Worm (Caenorhabditis elegans) whole organism, L1 larva: Measurements from ENCODE around the gene txt-9.

Source experiments
- C16A3.4 ChIP-seq: fragments of 150-350 bp; optimal IDR thresholded peaks from 2 replicates; lab custom pipeline; 2014; ENCODE audit warnings: missing biosample characterization, missing genetic modification characterization
- Y116A8C.19 ChIP-seq: sonication (generic microtip); optimal IDR thresholded peaks from 2 replicates; lab custom pipeline; 2016; ENCODE audit warnings: missing compliant biosample characterization, missing genetic modification characterization, borderline replicate concordance
- aly-2 ChIP-seq: fragments of 150-350 bp; optimal IDR thresholded peaks from 2 replicates; lab custom pipeline; 2014; ENCODE audit warnings: missing biosample characterization, missing genetic modification characterization
- ama-1 ChIP-seq: fragments of 150-350 bp; optimal IDR thresholded peaks from 2 replicates; lab custom pipeline; 2014
- blmp-1 ChIP-seq: fragments of 150-350 bp; optimal IDR thresholded peaks from 2 replicates; lab custom pipeline; 2014; ENCODE audit warnings: missing biosample characterization, missing genetic modification characterization
- ceh-8 ChIP-seq: fragments of 200-800 bp; sonication (Bioruptor generic); optimal IDR thresholded peaks from 2 replicates; lab custom pipeline; 2018; ENCODE audit warnings: mild to moderate bottlenecking, missing genetic modification characterization, moderate library complexity, missing compliant biosample characterization
- ceh-82 ChIP-seq, 3 experiments: fragments of 150-350 bp in 1 of 3; sonication (generic microtip) in 2 of 3; optimal IDR thresholded peaks; 2 replicates each; lab custom pipeline; 2014 to 2017; ENCODE audit warnings: missing biosample characterization in 3 of 3, missing genetic modification characterization in 3 of 3
- ces-1 ChIP-seq: fragments of 150-350 bp; optimal IDR thresholded peaks from 2 replicates; lab custom pipeline; 2014; ENCODE audit warnings: missing biosample characterization, missing genetic modification reagents, missing genetic modification characterization
- dsc-1 ChIP-seq: sonication (generic microtip); optimal IDR thresholded peaks from 2 replicates; lab custom pipeline; 2016; ENCODE audit warnings: mild to moderate bottlenecking, missing genetic modification characterization, missing compliant biosample characterization
- efl-1 ChIP-seq, 4 experiments: fragments of 150-350 bp; optimal IDR thresholded peaks in 3 of 4; peaks in 1 of 4; 1 replicate in 1 of 4; 2 replicates in 3 of 4; lab custom pipeline; 2014; ENCODE audit warnings: missing biosample characterization in 2 of 4, missing genetic modification characterization in 2 of 4, missing genetic modification reagents in 2 of 4
- egl-27 ChIP-seq, 2 experiments: fragments of 150-350 bp in 1 of 2; sonication (generic microtip); optimal IDR thresholded peaks; 3 replicates each; lab custom pipeline; 2017 to 2018; ENCODE audit warnings: missing biosample characterization in 2 of 2, missing genetic modification characterization in 2 of 2, missing genetic modification reagents in 2 of 2
- elt-2 ChIP-seq: sonication (generic microtip); optimal IDR thresholded peaks from 2 replicates; lab custom pipeline; 2016; ENCODE audit warnings: missing genetic modification characterization, mild to moderate bottlenecking, inconsistent platforms, missing compliant biosample characterization, missing genetic modification reagents
- elt-3 ChIP-seq, 6 experiments: fragments of 150-350 bp in 1 of 6; sonication (generic microtip); optimal IDR thresholded peaks; 2 replicates each; lab custom pipeline; 2017 to 2018; ENCODE audit warnings: missing biosample characterization in 6 of 6, missing genetic modification characterization in 6 of 6, inconsistent platforms in 1 of 6
- ets-5 ChIP-seq: fragments of 200-800 bp; sonication (Bioruptor generic); IDR thresholded peaks from 2 replicates; pipeline ENCODE4 v1.3.6; 2022; ENCODE audit warnings: missing genetic modification characterization, missing compliant biosample characterization
- fkh-4 ChIP-seq: sonication (generic microtip); optimal IDR thresholded peaks from 2 replicates; lab custom pipeline; 2016; ENCODE audit warnings: missing compliant biosample characterization, missing genetic modification characterization, borderline replicate concordance
- fkh-8 ChIP-seq: sonication (generic microtip); optimal IDR thresholded peaks from 2 replicates; lab custom pipeline; 2016; ENCODE audit warnings: mild to moderate bottlenecking, missing genetic modification characterization, missing compliant biosample characterization
- fos-1 ChIP-seq: fragments of 150-350 bp; optimal IDR thresholded peaks from 2 replicates; lab custom pipeline; 2014; ENCODE audit warnings: missing biosample characterization, missing genetic modification characterization
- grh-1 ChIP-seq: fragments of 200-800 bp; sonication (Bioruptor generic); IDR thresholded peaks from 2 replicates; pipeline ENCODE4 v1.3.6; 2022; ENCODE audit warnings: missing genetic modification reagents, missing genetic modification characterization, missing compliant biosample characterization
- hpl-2 ChIP-seq: fragments of 150-350 bp; optimal IDR thresholded peaks from 2 replicates; lab custom pipeline; 2014; ENCODE audit warnings: missing biosample characterization, missing genetic modification reagents, missing genetic modification characterization
- irx-1 ChIP-seq: sonication (generic microtip); optimal IDR thresholded peaks from 2 replicates; lab custom pipeline; 2016; ENCODE audit warnings: missing genetic modification characterization, missing compliant biosample characterization
- isw-1 ChIP-seq: fragments of 200-800 bp; sonication (Bioruptor generic); IDR thresholded peaks from 2 replicates; pipeline ENCODE4 v1.3.6; 2022; ENCODE audit warnings: missing genetic modification characterization, missing compliant biosample characterization
- jun-1 ChIP-seq: fragments of 150-350 bp; optimal IDR thresholded peaks from 2 replicates; lab custom pipeline; 2014; ENCODE audit warnings: missing biosample characterization, missing genetic modification reagents, missing genetic modification characterization
- lin-15B ChIP-seq: fragments of 150-350 bp; sonication (generic microtip); optimal IDR thresholded peaks from 3 replicates; lab custom pipeline; 2014; ENCODE audit warnings: missing biosample characterization, missing genetic modification characterization
- lin-35 ChIP-seq, 2 experiments: fragments of 150-350 bp; optimal IDR thresholded peaks; 2 replicates each; lab custom pipeline; 2014; ENCODE audit warnings: missing biosample characterization in 2 of 2, missing genetic modification characterization in 2 of 2, missing genetic modification reagents in 2 of 2
- lin-39 ChIP-seq: fragments of 150-350 bp; optimal IDR thresholded peaks from 2 replicates; lab custom pipeline; 2014; ENCODE audit warnings: missing biosample characterization, missing genetic modification reagents, missing genetic modification characterization
- lir-3 ChIP-seq: sonication (generic microtip); optimal IDR thresholded peaks from 2 replicates; lab custom pipeline; 2016; ENCODE audit warnings: mild to moderate bottlenecking, missing genetic modification characterization, moderate library complexity, missing compliant biosample characterization; ENCODE audit not compliant: poor library complexity
- mdl-1 ChIP-seq, 2 experiments: fragments of 150-350 bp; optimal IDR thresholded peaks; 2 replicates each; lab custom pipeline; 2014 to 2017; ENCODE audit warnings: missing biosample characterization in 2 of 2, missing genetic modification characterization in 2 of 2, inconsistent platforms in 1 of 2
- mef-2 ChIP-seq: fragments of 150-350 bp; optimal IDR thresholded peaks from 2 replicates; lab custom pipeline; 2014; ENCODE audit warnings: missing biosample characterization, missing genetic modification characterization
- nhr-19 ChIP-seq: fragments of 200-800 bp; sonication (Bioruptor generic); conservative IDR thresholded peaks from 2 replicates; pipeline ENCODE4 v1.3.6; 2022; ENCODE audit warnings: missing genetic modification characterization, missing compliant biosample characterization
- nhr-28 ChIP-seq: fragments of 150-350 bp; optimal IDR thresholded peaks from 2 replicates; lab custom pipeline; 2014; ENCODE audit warnings: missing biosample characterization, missing genetic modification characterization
- nhr-76 ChIP-seq: sonication (generic microtip); optimal IDR thresholded peaks from 2 replicates; lab custom pipeline; 2017; ENCODE audit warnings: missing biosample characterization, missing genetic modification characterization
- nhr-85 ChIP-seq: sonication (generic microtip); peaks from one replicate; lab custom pipeline; 2016; ENCODE audit warnings: missing genetic modification characterization, inconsistent platforms, missing compliant biosample characterization
- nhr-90 ChIP-seq: sonication (generic microtip); optimal IDR thresholded peaks from 2 replicates; lab custom pipeline; 2016; ENCODE audit warnings: mild to moderate bottlenecking, missing genetic modification characterization, missing compliant biosample characterization; ENCODE audit not compliant: poor library complexity
- pag-3 ChIP-seq: sonication (generic microtip); optimal IDR thresholded peaks from 2 replicates; lab custom pipeline; 2017; ENCODE audit warnings: missing genetic modification characterization, mild to moderate bottlenecking, missing compliant biosample characterization, antibody characterized with exemption, borderline replicate concordance; ENCODE audit not compliant: insufficient read depth
- pax-3 ChIP-seq: fragments of 200-800 bp; sonication (Bioruptor generic); optimal IDR thresholded peaks from 2 replicates; lab custom pipeline; 2018; ENCODE audit warnings: mild to moderate bottlenecking, missing genetic modification characterization, moderate library complexity, missing compliant biosample characterization
- skn-1 ChIP-seq: fragments of 150-350 bp; optimal IDR thresholded peaks from 2 replicates; lab custom pipeline; 2014; ENCODE audit warnings: missing biosample characterization, missing genetic modification characterization
- snpc-4 ChIP-seq: fragments of 150-350 bp; optimal IDR thresholded peaks from 2 replicates; lab custom pipeline; 2014; ENCODE audit warnings: missing biosample characterization, missing genetic modification characterization
- snu-23 ChIP-seq: sonication (generic microtip); optimal IDR thresholded peaks from 2 replicates; lab custom pipeline; 2016; ENCODE audit warnings: missing genetic modification characterization, missing compliant biosample characterization
- sptf-1 ChIP-seq: fragments of 150-350 bp; optimal IDR thresholded peaks from 2 replicates; lab custom pipeline; 2014; ENCODE audit warnings: missing biosample characterization, missing genetic modification characterization
- sup-37 ChIP-seq: fragments of 200-800 bp; sonication (Bioruptor generic); optimal IDR thresholded peaks from 2 replicates; lab custom pipeline; 2018; ENCODE audit warnings: mild to moderate bottlenecking, missing genetic modification characterization, missing compliant biosample characterization
- swsn-7 ChIP-seq: sonication (generic microtip); optimal IDR thresholded peaks from 2 replicates; lab custom pipeline; 2016; ENCODE audit warnings: missing genetic modification characterization, missing compliant biosample characterization
- tbx-2 ChIP-seq: sonication (generic microtip); optimal IDR thresholded peaks from 2 replicates; lab custom pipeline; 2016; ENCODE audit warnings: missing genetic modification characterization, missing compliant biosample characterization
- unc-130 ChIP-seq: fragments of 150-350 bp; optimal IDR thresholded peaks from 2 replicates; lab custom pipeline; 2017; ENCODE audit warnings: missing biosample characterization, missing genetic modification characterization, inconsistent platforms
- unc-98 ChIP-seq: fragments of 200-800 bp; sonication (Bioruptor generic); IDR thresholded peaks from 2 replicates; pipeline ENCODE4 v1.3.6; 2022; ENCODE audit warnings: missing genetic modification characterization, missing compliant biosample characterization
- vab-15 ChIP-seq: sonication (generic microtip); optimal IDR thresholded peaks from 2 replicates; lab custom pipeline; 2017; ENCODE audit warnings: missing genotype, mild to moderate bottlenecking, missing genetic modification characterization, missing compliant biosample characterization
- zag-1 ChIP-seq: fragments of 150-350 bp; optimal IDR thresholded peaks from 2 replicates; lab custom pipeline; 2014; ENCODE audit warnings: missing biosample characterization, missing genetic modification characterization
- zip-4 ChIP-seq: fragments of 200-800 bp; sonication (Bioruptor generic); optimal IDR thresholded peaks from 2 replicates; lab custom pipeline; 2018; ENCODE audit warnings: mild to moderate bottlenecking, missing genetic modification characterization, moderate library complexity, missing compliant biosample characterization

Gene txt-9

ce11 chrII:5103784-5104457, 18.3 kb downstream of the txt-9 start, which contains the start of the genes C04G6.11 and mpk-2:
Gene C04G6.11 (minus strand): TSS chrII:5103834.
Gene mpk-2 (plus strand): TSS chrII:5104118.
- no peak for TF ChIP-seq fos-1 (tag; lab: Kevin White, UChicago)
- TF ChIP-seq blmp-1 (tag; lab: Kevin White, UChicago), result peak; percentile 12
- peak in 1 of 2 experiments; percentile 9 for TF ChIP-seq lin-35 (GFP tag; optimal IDR thresholded peaks at IDR 0.05; lab: Kevin White, UChicago)
- no peak for TF ChIP-seq skn-1 (tag; lab: Kevin White, UChicago)
- TF ChIP-seq dsc-1 (tag; lab: Kevin White, UChicago), result no peak
- TF ChIP-seq unc-130 (tag; lab: Kevin White, UChicago), result no peak
- TF ChIP-seq egl-27 (tag; optimal IDR thresholded peaks at IDR 0.05; lab: Kevin White, UChicago), result no peak
- peak; percentile 95 for TF ChIP-seq elt-2 (tag; lab: Kevin White, UChicago)
- TF ChIP-seq, all 84 proteins: peak for 3

- TF ChIP-seq snpc-4 (peak; percentile 37), ets-5 (GFP tag; lab: Robert Waterston, UW) (no peak), nhr-28 (tag; lab: Kevin White, UChicago) (no peak), C16A3.4 (tag; lab: Kevin White, UChicago) (peak; percentile 86), hpl-2 (no peak), tbx-2 (peak; percentile 55), nhr-90 (tag; lab: Kevin White, UChicago) (peak; percentile 78), lin-39 (tag; lab: Kevin White, UChicago) (no peak), ces-1 (no peak), pag-3 (tag; lab: Kevin White, UChicago) (no peak), sup-37 (no peak), fos-1 (tag; lab: Kevin White, UChicago) (peak; percentile 76), ceh-8 (GFP tag; lab: Kevin White, UChicago) (no peak), lin-35 (GFP tag; optimal IDR thresholded peaks at IDR 0.05; lab: Kevin White, UChicago) (peak; percentile 60 to 82), zip-4 (no peak), zag-1 (tag; lab: Kevin White, UChicago) (no peak), mef-2 (tag; lab: Kevin White, UChicago) (no peak), lin-15B (tag; lab: Kevin White, UChicago) (no peak), ceh-82 (tag; optimal IDR thresholded peaks at IDR 0.05; lab: Kevin White, UChicago) (peak; percentile 43 to 78 (median 52)), swsn-7 (tag; lab: Kevin White, UChicago) (peak; percentile 63), aly-2 (tag; lab: Kevin White, UChicago) (peak; percentile 78), lir-3 (peak; percentile 59), jun-1 (tag; lab: Kevin White, UChicago) (peak; percentile 38), elt-2 (tag; lab: Kevin White, UChicago) (peak; percentile 79), mdl-1 (tag; optimal IDR thresholded peaks at IDR 0.05; lab: Kevin White, UChicago) (peak in 1 of 2 experiments; percentile 66), pax-3 (tag; lab: Kevin White, UChicago) (peak; percentile 32), snu-23 (peak; percentile 76), Y116A8C.19 (no peak), vab-15 (tag; lab: Kevin White, UChicago) (peak; percentile 34), skn-1 (tag; lab: Kevin White, UChicago) (peak; percentile 84), grh-1 (GFP tag; lab: Robert Waterston, UW) (no peak), fkh-8 (tag; lab: Kevin White, UChicago) (peak; percentile 68), elt-3 (tag; optimal IDR thresholded peaks at IDR 0.05; lab: Kevin White, UChicago) (peak in 3 of 6 experiments; percentile 15 to 50 (median 19)), fkh-4 (tag; lab: Kevin White, UChicago) (no peak), isw-1 (GFP tag; lab: Robert Waterston, UW) (no peak), nhr-19 (GFP tag; lab: Robert Waterston, UW) (peak; percentile 68), unc-98 (GFP tag; lab: Robert Waterston, UW) (no peak), nhr-85 (peak; percentile 74), efl-1 (optimal IDR thresholded peaks at IDR 0.05; lab: Kevin White, UChicago) (peak; percentile 67 to 75), efl-1 (GFP tag; optimal IDR thresholded peaks at IDR 0.05 in 1 of 2; lab: Kevin White, UChicago) (peak; percentile 55 to 95), nhr-76 (tag; lab: Kevin White, UChicago) (no peak), ama-1 (lab: Kevin White, UChicago) (peak; percentile 60), irx-1 (tag; lab: Kevin White, UChicago) (peak; percentile 5), sptf-1 (tag; lab: Kevin White, UChicago) (no peak), dsc-1 (tag; lab: Kevin White, UChicago) (peak; percentile 75), egl-27 (tag; optimal IDR thresholded peaks at IDR 0.05; lab: Kevin White, UChicago) (peak in 1 of 2 experiments; percentile 31)
These were observed 19.4 kb downstream of the txt-9 start for ce11 chrII:5105020-5105419.
